Fruit fly (Drosophila melanogaster) whole organism, embryonic: ENCODE data around the gene Cortactin.

Experiments used
- Aef1 ChIP-seq: fragments of 200-800 bp; sonication (Bioruptor generic); IDR thresholded peaks from 3 replicates; pipeline ENCODE4 v1.3.6; 2022; ENCODE audit warnings: missing biosample characterization, missing genetic modification characterization
- CG1024 ChIP-seq: fragments of 200-800 bp; sonication (Bioruptor generic); IDR thresholded peaks from 2 replicates; pipeline ENCODE4 v1.3.6; 2022; ENCODE audit warnings: missing biosample characterization, missing genetic modification characterization
- CG10321 ChIP-seq: fragments of 200-800 bp; sonication (Bioruptor generic); IDR thresholded peaks from 2 replicates; pipeline ENCODE4 v1.3.6; 2022; ENCODE audit warnings: missing biosample characterization, missing genetic modification characterization
- CG10366 ChIP-seq: fragments of 200-800 bp; sonication (Bioruptor generic); IDR thresholded peaks from 2 replicates; pipeline ENCODE4 v1.3.6; 2022; ENCODE audit warnings: missing biosample characterization, missing genetic modification characterization
- CG10979 ChIP-seq: fragments of 200-800 bp; sonication (Bioruptor generic); optimal IDR thresholded peaks from 2 replicates; lab custom pipeline; 2018; ENCODE audit warnings: missing biosample characterization, mild to moderate bottlenecking, missing genetic modification characterization, moderate library complexity
- CG11560 ChIP-seq: fragments of 200-800 bp; sonication (Bioruptor generic); IDR thresholded peaks from 3 replicates; pipeline ENCODE4 v1.3.6; 2022; ENCODE audit warnings: missing biosample characterization, missing genetic modification characterization
- CG11723 ChIP-seq: fragments of 200-800 bp; sonication (Bioruptor generic); optimal IDR thresholded peaks from 2 replicates; lab custom pipeline; 2017; ENCODE audit warnings: missing biosample characterization, mild to moderate bottlenecking, missing genetic modification characterization
- CG12104 ChIP-seq: fragments of 200-800 bp; sonication (Bioruptor generic); optimal IDR thresholded peaks from 3 replicates; lab custom pipeline; 2016; ENCODE audit warnings: missing biosample characterization, missing genetic modification characterization
- CG12155 ChIP-seq: fragments of 200-800 bp; sonication (Bioruptor generic); optimal IDR thresholded peaks from 3 replicates; lab custom pipeline; 2016; ENCODE audit warnings: missing biosample characterization, missing genetic modification characterization
- CG12219 ChIP-seq: fragments of 200-800 bp; sonication (Bioruptor generic); optimal IDR thresholded peaks from 3 replicates; lab custom pipeline; 2018; ENCODE audit warnings: missing biosample characterization, mild to moderate bottlenecking, missing genetic modification characterization
- CG12299 ChIP-seq: fragments of 200-800 bp; sonication (Bioruptor generic); optimal IDR thresholded peaks from 2 replicates; lab custom pipeline; 2018; ENCODE audit warnings: missing biosample characterization, mild to moderate bottlenecking, missing genetic modification characterization
- CG12769 ChIP-seq: fragments of 200-800 bp; sonication (Bioruptor generic); optimal IDR thresholded peaks from 2 replicates; lab custom pipeline; 2019; ENCODE audit warnings: missing biosample characterization, mild to moderate bottlenecking, missing genetic modification characterization, moderate library complexity
- CG15601 ChIP-seq: fragments of 200-800 bp; sonication (Bioruptor generic); optimal IDR thresholded peaks from 3 replicates; lab custom pipeline; 2019; ENCODE audit warnings: missing biosample characterization, mild to moderate bottlenecking, missing genetic modification characterization, moderate library complexity
- CG18476 ChIP-seq: fragments of 200-800 bp; sonication (Bioruptor generic); optimal IDR thresholded peaks from 2 replicates; lab custom pipeline; 2016; ENCODE audit warnings: missing biosample characterization, mild to moderate bottlenecking, missing genetic modification characterization
- CG2120 ChIP-seq: fragments of 200-800 bp; sonication (Bioruptor generic); optimal IDR thresholded peaks from 3 replicates; lab custom pipeline; 2016; ENCODE audit warnings: missing biosample characterization, missing genetic modification characterization
- CG30431 ChIP-seq: fragments of 200-800 bp; sonication (Bioruptor generic); optimal IDR thresholded peaks from 2 replicates; lab custom pipeline; 2017; ENCODE audit warnings: missing biosample characterization, missing genetic modification characterization
- CG32532 ChIP-seq: fragments of 200-800 bp; sonication (Bioruptor generic); IDR thresholded peaks from 2 replicates; pipeline ENCODE4 v1.3.6; 2022; ENCODE audit warnings: missing biosample characterization, missing genetic modification characterization
- CG3281 ChIP-seq: fragments of 200-800 bp; sonication (Bioruptor generic); optimal IDR thresholded peaks from 3 replicates; lab custom pipeline; 2017; ENCODE audit warnings: missing biosample characterization, mild to moderate bottlenecking, missing genetic modification characterization
- CG9727 ChIP-seq: fragments of 200-800 bp; sonication (Bioruptor generic); optimal IDR thresholded peaks from 3 replicates; lab custom pipeline; 2017; ENCODE audit warnings: missing biosample characterization, mild to moderate bottlenecking, missing genetic modification characterization
- CoRest ChIP-seq: fragments of 200-800 bp; sonication (Bioruptor generic); optimal IDR thresholded peaks from 3 replicates; lab custom pipeline; 2018; ENCODE audit warnings: missing biosample characterization, mild to moderate bottlenecking, missing genetic modification characterization, moderate library complexity
- Dek ChIP-seq: fragments of 200-800 bp; sonication (Bioruptor generic); optimal IDR thresholded peaks from 3 replicates; lab custom pipeline; 2019; ENCODE audit warnings: missing biosample characterization, mild to moderate bottlenecking, missing genetic modification characterization, moderate library complexity
- Dll ChIP-seq: fragments of 200-800 bp; sonication (Bioruptor generic); IDR thresholded peaks from 4 replicates; pipeline ENCODE4 v1.3.6; 2022; ENCODE audit warnings: missing biosample characterization, missing genetic modification characterization; ENCODE audit not compliant: partially characterized antibody
- Ets65A ChIP-seq: fragments of 200-800 bp; sonication (Bioruptor generic); peaks from one replicate; lab custom pipeline; 2016; ENCODE audit warnings: missing biosample characterization, missing genetic modification characterization
- Fer3 ChIP-seq: fragments of 200-800 bp; sonication (Bioruptor generic); optimal IDR thresholded peaks from 2 replicates; lab custom pipeline; 2018; ENCODE audit warnings: missing biosample characterization, mild to moderate bottlenecking, missing genetic modification characterization, moderate library complexity
- H2.0 ChIP-seq: fragments of 200-800 bp; sonication (Bioruptor generic); IDR thresholded peaks from 2 replicates; pipeline ENCODE4 v1.3.6; 2022; ENCODE audit warnings: missing biosample characterization, missing genetic modification characterization
- MBD-R2 ChIP-seq: fragments of 200-800 bp; sonication (Bioruptor generic); IDR thresholded peaks from 2 replicates; pipeline ENCODE4 v1.3.6; 2022; ENCODE audit warnings: missing biosample characterization, missing genetic modification characterization
- Nf-YB ChIP-seq: fragments of 200-800 bp; sonication (Bioruptor generic); optimal IDR thresholded peaks from 3 replicates; lab custom pipeline; 2019; ENCODE audit warnings: missing biosample characterization, mild to moderate bottlenecking, missing genetic modification characterization, moderate library complexity
- Nf-YC ChIP-seq: fragments of 200-800 bp; optimal IDR thresholded peaks from 3 replicates; lab custom pipeline; 2019; ENCODE audit warnings: missing biosample characterization, mild to moderate bottlenecking, missing genetic modification characterization, moderate library complexity
- Oli ChIP-seq: fragments of 200-800 bp; sonication (Bioruptor generic); optimal IDR thresholded peaks from 2 replicates; lab custom pipeline; 2018; ENCODE audit warnings: missing biosample characterization, mild to moderate bottlenecking, missing genetic modification characterization, moderate library complexity
- Six4 ChIP-seq: fragments of 200-800 bp; sonication (Bioruptor generic); optimal IDR thresholded peaks from 2 replicates; lab custom pipeline; 2016; ENCODE audit warnings: missing biosample characterization, missing genetic modification characterization
- Spps ChIP-seq: fragments of 200-800 bp; sonication (Bioruptor generic); optimal IDR thresholded peaks from 2 replicates; lab custom pipeline; 2018; ENCODE audit warnings: missing biosample characterization, mild to moderate bottlenecking, missing genetic modification characterization
- Sry-β ChIP-seq: fragments of 200-800 bp; sonication (Bioruptor generic); optimal IDR thresholded peaks from 2 replicates; lab custom pipeline; 2018; ENCODE audit warnings: missing biosample characterization, mild to moderate bottlenecking, missing genetic modification characterization, moderate library complexity
- YL-1 ChIP-seq: fragments of 200-800 bp; sonication (Bioruptor generic); optimal IDR thresholded peaks from 3 replicates; lab custom pipeline; 2017; ENCODE audit warnings: missing biosample characterization, mild to moderate bottlenecking, missing genetic modification characterization
- btn ChIP-seq: fragments of 200-800 bp; sonication (Bioruptor generic); optimal IDR thresholded peaks from 2 replicates; lab custom pipeline; 2016; ENCODE audit warnings: missing biosample characterization, missing genetic modification characterization
- croc ChIP-seq: fragments of 200-800 bp; sonication (Bioruptor generic); conservative IDR thresholded peaks from 3 replicates; pipeline ENCODE4 v1.3.6; 2022; ENCODE audit warnings: missing biosample characterization, missing genetic modification characterization
- dpn ChIP-seq, 2 experiments: fragments of 200-800 bp; sonication (Bioruptor generic); optimal IDR thresholded peaks; 3 replicates each; lab custom pipeline; 2016; ENCODE audit warnings: missing biosample characterization in 2 of 2, missing genetic modification characterization in 2 of 2
- esg ChIP-seq: fragments of 200-800 bp; sonication (Bioruptor generic); conservative IDR thresholded peaks from 2 replicates; pipeline ENCODE4 v1.3.6; 2022; ENCODE audit warnings: missing biosample characterization, missing genetic modification characterization
- ind ChIP-seq: fragments of 200-800 bp; sonication (Bioruptor generic); optimal IDR thresholded peaks from 3 replicates; lab custom pipeline; 2016; ENCODE audit warnings: missing biosample characterization, missing genetic modification characterization
- lola ChIP-seq, 3 experiments: fragments of >200 bp in 2 of 3; fragments of 200-800 bp in 1 of 3; sonication (Bioruptor generic) in 1 of 3; optimal IDR thresholded peaks; 2 replicates each; lab custom pipeline; 2017 to 2019; ENCODE audit warnings: missing biosample characterization in 3 of 3, missing genetic modification characterization in 3 of 3, mild to moderate bottlenecking in 1 of 3, moderate library complexity in 1 of 3
- mld ChIP-seq: fragments of 200-800 bp; sonication (Bioruptor generic); IDR thresholded peaks from 3 replicates; pipeline ENCODE4 v1.3.6; 2022; ENCODE audit warnings: missing biosample characterization, missing genetic modification characterization; ENCODE audit not compliant: partially characterized antibody
- nmo ChIP-seq: fragments of 200-800 bp; sonication (Bioruptor generic); optimal IDR thresholded peaks from 2 replicates; lab custom pipeline; 2018; ENCODE audit warnings: missing biosample characterization, mild to moderate bottlenecking, missing genetic modification characterization, moderate library complexity
- pum ChIP-seq: fragments of 200-800 bp; sonication (Bioruptor generic); optimal IDR thresholded peaks from 2 replicates; lab custom pipeline; 2016; ENCODE audit warnings: missing biosample characterization, missing genetic modification characterization
- row ChIP-seq: fragments of 200-800 bp; sonication (Bioruptor generic); IDR thresholded peaks from 3 replicates; pipeline ENCODE4 v1.3.6; 2022; ENCODE audit warnings: missing biosample characterization, missing genetic modification characterization
- schlank ChIP-seq: fragments of 200-800 bp; sonication (Bioruptor generic); optimal IDR thresholded peaks from 2 replicates; lab custom pipeline; 2018; ENCODE audit warnings: missing biosample characterization, mild to moderate bottlenecking, missing genetic modification characterization
- sens ChIP-seq: fragments of 200-800 bp; sonication (Bioruptor generic); peaks from one replicate; lab custom pipeline; 2016; ENCODE audit warnings: missing biosample characterization, missing genetic modification characterization
- slou ChIP-seq: fragments of 200-800 bp; sonication (Bioruptor generic); optimal IDR thresholded peaks from 3 replicates; lab custom pipeline; 2016; ENCODE audit warnings: missing biosample characterization, missing genetic modification characterization
- tap ChIP-seq: fragments of 200-800 bp; optimal IDR thresholded peaks from 3 replicates; lab custom pipeline; 2019; ENCODE audit warnings: missing biosample characterization, mild to moderate bottlenecking, missing genetic modification characterization, moderate library complexity
- zfh2 ChIP-seq: fragments of 200-800 bp; sonication (Bioruptor generic); optimal IDR thresholded peaks from 2 replicates; lab custom pipeline; 2016; ENCODE audit warnings: missing biosample characterization, missing genetic modification characterization

The Cortactin gene

dm6 chr3R:21102477-21102876 lies 38.2 kb upstream of the Cortactin start:
- TF ChIP-seq CG3281 (GFP tag; lab: Kevin White, UChicago) (no peak), mld (GFP tag; lab: Robert Waterston, UW) (0 out of 3 replicates have a peak, but pooled peaks have one; percentile 47), CG2120 (GFP tag; lab: Kevin White, UChicago) (no peak), CG12104 (no peak), Ets65A (GFP tag; lab: Kevin White, UChicago) (peak; percentile 93), CG32532 (GFP tag; lab: Robert Waterston, UW) (no peak), tap (tag; lab: Kevin White, UChicago) (no peak)
- TF ChIP-seq, all 482 proteins: peak for 2

dm6 chr3R:21101453-21102214 lies 37.4 kb upstream of the Cortactin start, which contains the start of the genes CG7044 and Tbc1d22:
TSS of gene CG7044 (minus strand) at chr3R:21101718.
TSS of gene Tbc1d22 (plus strand) at chr3R:21102199.
- TF ChIP-seq MBD-R2 (peak; percentile 63), Nf-YB (GFP tag; lab: Kevin White, UChicago) (peak; percentile 7), dpn (GFP tag; optimal IDR thresholded peaks at IDR 0.05; lab: Kevin White, UChicago) (peak; percentile 38 to 70), btn (GFP tag; lab: Kevin White, UChicago) (no peak), YL-1 (GFP tag; lab: Kevin White, UChicago) (no peak), CG12769 (tag; lab: Kevin White, UChicago) (no peak), CG11560 (tag; lab: Robert Waterston, UW) (no peak), Dek (tag; lab: Kevin White, UChicago) (peak; percentile 60), row (peak; percentile 91), croc (GFP tag; lab: Robert Waterston, UW) (no peak), sens (GFP tag; lab: Kevin White, UChicago) (peak; percentile 84), slou (GFP tag; lab: Kevin White, UChicago) (peak; percentile 25), CG1024 (GFP tag; lab: Robert Waterston, UW) (no peak), CG10366 (no peak; the same call in 1 of the 2 replicates), CG10979 (tag; lab: Kevin White, UChicago) (peak; percentile 24), CG10321 (GFP tag; lab: Robert Waterston, UW) (no peak), nmo (GFP tag; lab: Kevin White, UChicago) (peak; percentile 77), CG12155 (GFP tag; lab: Kevin White, UChicago) (peak; percentile 62), Dll (GFP tag; lab: Robert Waterston, UW) (peak; percentile 50; the same call in 1 of the 4 replicates), zfh2 (GFP tag; lab: Kevin White, UChicago) (peak; percentile 70), Aef1 (GFP tag; lab: Robert Waterston, UW) (0 out of 3 replicates have a peak, but pooled peaks have one; percentile 23), CG12299 (tag; lab: Kevin White, UChicago) (no peak), schlank (tag; lab: Kevin White, UChicago) (no peak), Nf-YC (tag; lab: Kevin White, UChicago) (peak; percentile 54), CG11723 (GFP tag; lab: Kevin White, UChicago) (no peak), esg (GFP tag; lab: Robert Waterston, UW) (no peak), Fer3 (tag; lab: Kevin White, UChicago) (peak; percentile 26), pum (GFP tag; lab: Kevin White, UChicago) (peak; percentile 49), CoRest (tag; lab: Kevin White, UChicago) (peak; percentile 82), CG15601 (tag; lab: Kevin White, UChicago) (peak; percentile 25), CG18476 (GFP tag; lab: Kevin White, UChicago) (peak; percentile 19), Oli (peak; percentile 51), CG12219 (GFP tag; lab: Kevin White, UChicago) (no peak), Spps (tag; lab: Kevin White, UChicago) (no peak), Six4 (GFP tag; lab: Kevin White, UChicago) (peak; percentile 6), ind (GFP tag; lab: Kevin White, UChicago) (peak; percentile 48), H2.0 (GFP tag; lab: Robert Waterston, UW) (peak; percentile 30; the same call in 1 of the 2 replicates), CG30431 (GFP tag; lab: Kevin White, UChicago) (no peak), CG9727 (GFP tag; lab: Kevin White, UChicago) (peak; percentile 64), lola (GFP tag; optimal IDR thresholded peaks at IDR 0.05; lab: Kevin White, UChicago) (peak in 1 of 3 experiments; percentile 72), Sry-β (GFP tag; lab: Kevin White, UChicago) (peak; percentile 78)
